Worm (Caenorhabditis elegans) whole organism, L1 larva: ENCODE measurements around the gene T28C6.3.

Experiments used
- ama-1 ChIP-seq: fragments of 150-350 bp; optimal IDR thresholded peaks from 2 replicates; lab custom pipeline; 2014
- blmp-1 ChIP-seq: fragments of 150-350 bp; optimal IDR thresholded peaks from 2 replicates; lab custom pipeline; 2014; ENCODE audit warnings: missing biosample characterization, missing genetic modification characterization
- dsc-1 ChIP-seq: sonication (generic microtip); optimal IDR thresholded peaks from 2 replicates; lab custom pipeline; 2016; ENCODE audit warnings: mild to moderate bottlenecking, missing genetic modification characterization, missing compliant biosample characterization
- grh-1 ChIP-seq: fragments of 200-800 bp; sonication (Bioruptor generic); IDR thresholded peaks from 2 replicates; pipeline ENCODE4 v1.3.6; 2022; ENCODE audit warnings: missing genetic modification reagents, missing genetic modification characterization, missing compliant biosample characterization
- nhr-11 ChIP-seq: fragments of 150-350 bp; optimal IDR thresholded peaks from 2 replicates; lab custom pipeline; 2014; ENCODE audit warnings: missing biosample characterization, missing genetic modification characterization
- nhr-20 ChIP-seq: sonication (generic microtip); optimal IDR thresholded peaks from 2 replicates; lab custom pipeline; 2016; ENCODE audit warnings: mild to moderate bottlenecking, missing genetic modification characterization, missing compliant biosample characterization

ce11 chrIV:8817639-8818038, 2.5 kb upstream of the T28C6.3 start, which contains the start of gene T28C6.10:
- TF ChIP-seq blmp-1 (tag; lab: Kevin White, UChicago): no peak
- TF ChIP-seq dsc-1: no peak
- TF ChIP-seq grh-1 (GFP tag; lab: Robert Waterston, UW): no peak
- TF ChIP-seq nhr-20: no peak
- TF ChIP-seq ama-1 (lab: Kevin White, UChicago): no peak
- TF ChIP-seq nhr-11 (tag; lab: Kevin White, UChicago): no peak
